Fruit fly (Drosophila melanogaster) whole organism, embryonic: ENCODE results near the gene ImpE1.
A peak's percentile ranks its signal among the peaks of the same experiment; 100 is the strongest.

Experiments used
- BEAF-32 ChIP-seq: fragments of 200-800 bp; sonication (Bioruptor generic); optimal IDR thresholded peaks from 3 replicates; lab custom pipeline; 2017; ENCODE audit warnings: missing biosample characterization, missing genetic modification characterization, mild to moderate bottlenecking, moderate library complexity, missing genetic modification reagents
- Bgb ChIP-seq: fragments of 200-800 bp; sonication (Bioruptor generic); IDR thresholded peaks from 2 replicates; pipeline ENCODE4 v1.3.6; 2022; ENCODE audit warnings: missing biosample characterization, missing genetic modification characterization; ENCODE audit not compliant: partially characterized antibody
- Blimp-1 ChIP-seq: fragments of 200-800 bp; sonication (Bioruptor generic); optimal IDR thresholded peaks from 3 replicates; lab custom pipeline; 2018; ENCODE audit warnings: missing biosample characterization, missing genetic modification characterization, mild to moderate bottlenecking, moderate library complexity, missing genetic modification reagents
- CG10209 ChIP-seq: fragments of 200-800 bp; sonication (Bioruptor generic); optimal IDR thresholded peaks from 3 replicates; lab custom pipeline; 2017; ENCODE audit warnings: missing biosample characterization, mild to moderate bottlenecking, missing genetic modification characterization, missing genetic modification reagents
- CG11093 ChIP-seq: fragments of 200-800 bp; sonication (Bioruptor generic); IDR thresholded peaks from 3 replicates; pipeline ENCODE4 v1.3.6; 2022; ENCODE audit warnings: missing biosample characterization, missing genetic modification characterization
- CG12299 ChIP-seq: fragments of 200-800 bp; sonication (Bioruptor generic); optimal IDR thresholded peaks from 2 replicates; lab custom pipeline; 2018; ENCODE audit warnings: missing biosample characterization, mild to moderate bottlenecking, missing genetic modification characterization
- CG12659 ChIP-seq: fragments of 200-800 bp; sonication (Bioruptor generic); optimal IDR thresholded peaks from 3 replicates; lab custom pipeline; 2017; ENCODE audit warnings: mild to moderate bottlenecking, missing biosample characterization, missing genetic modification reagents, missing genetic modification characterization
- CG13624 ChIP-seq: fragments of 200-800 bp; sonication (Bioruptor generic); optimal IDR thresholded peaks from 2 replicates; lab custom pipeline; 2016; ENCODE audit warnings: missing biosample characterization, missing genetic modification characterization
- CG14050 ChIP-seq: fragments of 200-800 bp; sonication (Bioruptor generic); IDR thresholded peaks from 3 replicates; pipeline ENCODE4 v1.3.6; 2022; ENCODE audit warnings: missing biosample characterization, missing genetic modification characterization
- CG14710 ChIP-seq: fragments of 200-800 bp; sonication (Bioruptor generic); optimal IDR thresholded peaks from 3 replicates; lab custom pipeline; 2019; ENCODE audit warnings: missing biosample characterization, mild to moderate bottlenecking, missing genetic modification characterization, moderate library complexity
- CG14965 ChIP-seq: fragments of 200-800 bp; sonication (Bioruptor generic); optimal IDR thresholded peaks from 2 replicates; lab custom pipeline; 2016; ENCODE audit warnings: missing biosample characterization, missing genetic modification characterization, borderline replicate concordance
- CG1529 ChIP-seq: fragments of 200-800 bp; sonication (Bioruptor generic); optimal IDR thresholded peaks from 3 replicates; lab custom pipeline; 2018; ENCODE audit warnings: missing biosample characterization, missing genetic modification characterization
- CG15601 ChIP-seq: fragments of 200-800 bp; sonication (Bioruptor generic); optimal IDR thresholded peaks from 3 replicates; lab custom pipeline; 2019; ENCODE audit warnings: missing biosample characterization, mild to moderate bottlenecking, missing genetic modification characterization, moderate library complexity
- CG2116 ChIP-seq: fragments of 200-800 bp; sonication (Bioruptor generic); optimal IDR thresholded peaks from 3 replicates; lab custom pipeline; 2018; ENCODE audit warnings: missing biosample characterization, mild to moderate bottlenecking, missing genetic modification characterization
- CG2120 ChIP-seq: fragments of 200-800 bp; sonication (Bioruptor generic); optimal IDR thresholded peaks from 3 replicates; lab custom pipeline; 2016; ENCODE audit warnings: missing biosample characterization, missing genetic modification characterization
- CG32767 ChIP-seq: fragments of 200-800 bp; sonication (Bioruptor generic); IDR thresholded peaks from 2 replicates; pipeline ENCODE4 v1.3.6; 2022; ENCODE audit warnings: missing biosample characterization, missing genetic modification characterization
- CG33213 ChIP-seq: fragments of 200-800 bp; sonication (Bioruptor generic); optimal IDR thresholded peaks from 3 replicates; lab custom pipeline; 2016; ENCODE audit warnings: missing biosample characterization, missing genetic modification characterization
- CG6254 ChIP-seq: fragments of 200-800 bp; sonication (Bioruptor generic); optimal IDR thresholded peaks from 3 replicates; lab custom pipeline; 2017; ENCODE audit warnings: mild to moderate bottlenecking, missing biosample characterization, missing genetic modification reagents, missing genetic modification characterization
- CG7745 ChIP-seq: fragments of 200-800 bp; sonication (Bioruptor generic); optimal IDR thresholded peaks from 2 replicates; lab custom pipeline; 2018; ENCODE audit warnings: missing biosample characterization, mild to moderate bottlenecking, missing genetic modification characterization, moderate library complexity
- CG9797 ChIP-seq: fragments of 200-800 bp; sonication (Bioruptor generic); optimal IDR thresholded peaks from 3 replicates; lab custom pipeline; 2018; ENCODE audit warnings: missing biosample characterization, mild to moderate bottlenecking, missing genetic modification characterization
- CoRest ChIP-seq: fragments of 200-800 bp; sonication (Bioruptor generic); optimal IDR thresholded peaks from 3 replicates; lab custom pipeline; 2018; ENCODE audit warnings: missing biosample characterization, mild to moderate bottlenecking, missing genetic modification characterization, moderate library complexity
- Doc3 ChIP-seq: fragments of 200-800 bp; sonication (Bioruptor generic); IDR thresholded peaks from 3 replicates; pipeline ENCODE4 v1.3.6; 2022; ENCODE audit warnings: missing biosample characterization, missing genetic modification characterization; ENCODE audit not compliant: partially characterized antibody
- Dref ChIP-seq: fragments of 200-800 bp; sonication (Bioruptor generic); IDR thresholded peaks from 2 replicates; pipeline ENCODE4 v1.3.6; 2022; ENCODE audit warnings: missing biosample characterization, missing genetic modification characterization
- Drgx ChIP-seq: fragments of 200-800 bp; sonication (Bioruptor generic); IDR thresholded peaks from 2 replicates; pipeline ENCODE4 v1.3.6; 2022; ENCODE audit warnings: missing biosample characterization, missing genetic modification characterization
- E2f2 ChIP-seq: fragments of 200-800 bp; sonication (Bioruptor generic); IDR thresholded peaks from 2 replicates; pipeline ENCODE4 v1.3.6; 2022; ENCODE audit warnings: missing biosample characterization, missing genetic modification characterization
- Ets65A ChIP-seq: fragments of 200-800 bp; sonication (Bioruptor generic); peaks from one replicate; lab custom pipeline; 2016; ENCODE audit warnings: missing biosample characterization, missing genetic modification characterization
- HLH3B ChIP-seq: fragments of 200-800 bp; sonication (Bioruptor generic); IDR thresholded peaks from 2 replicates; pipeline ENCODE4 v1.3.6; 2022; ENCODE audit warnings: missing biosample characterization, missing genetic modification characterization
- HLH4C ChIP-seq: fragments of 200-800 bp; sonication (Bioruptor generic); IDR thresholded peaks from 3 replicates; pipeline ENCODE4 v1.3.6; 2022; ENCODE audit warnings: missing biosample characterization, missing genetic modification characterization; ENCODE audit not compliant: partially characterized antibody
- HmgZ ChIP-seq: fragments of 200-800 bp; sonication (Bioruptor generic); optimal IDR thresholded peaks from 2 replicates; lab custom pipeline; 2018; ENCODE audit warnings: missing biosample characterization, mild to moderate bottlenecking, missing genetic modification characterization
- Med ChIP-seq: fragments of 200-800 bp; sonication (Bioruptor generic); peaks from one replicate; lab custom pipeline; 2016; ENCODE audit warnings: missing biosample characterization, missing genetic modification characterization, mild to moderate bottlenecking, inconsistent platforms, moderate library complexity
- PHDP ChIP-seq: fragments of 200-800 bp; sonication (Bioruptor generic); optimal IDR thresholded peaks from 3 replicates; lab custom pipeline; 2018; ENCODE audit warnings: missing biosample characterization, mild to moderate bottlenecking, missing genetic modification characterization, moderate library complexity
- Trl ChIP-seq, 3 experiments: fragments of >200 bp in 2 of 3; fragments of 200-800 bp in 1 of 3; sonication (Bioruptor generic) in 1 of 3; optimal IDR thresholded peaks; 2 replicates in 1 of 3; 3 replicates in 2 of 3; lab custom pipeline; 2016 to 2017; ENCODE audit warnings: missing biosample characterization in 1 of 3, missing genetic modification characterization in 1 of 3
- Vsx1 ChIP-seq: fragments of 200-800 bp; sonication (Bioruptor generic); optimal IDR thresholded peaks from 2 replicates; lab custom pipeline; 2017; ENCODE audit warnings: missing biosample characterization, mild to moderate bottlenecking, missing genetic modification characterization, missing genetic modification reagents
- amos ChIP-seq: fragments of 200-800 bp; sonication (Bioruptor generic); IDR thresholded peaks from 2 replicates; pipeline ENCODE4 v1.3.6; 2022; ENCODE audit warnings: missing biosample characterization, missing genetic modification characterization; ENCODE audit not compliant: partially characterized antibody
- bigmax ChIP-seq: fragments of 200-800 bp; sonication (Bioruptor generic); optimal IDR thresholded peaks from 2 replicates; lab custom pipeline; 2018; ENCODE audit warnings: missing biosample characterization, mild to moderate bottlenecking, missing genetic modification characterization
- caup ChIP-seq: fragments of 200-800 bp; sonication (Bioruptor generic); optimal IDR thresholded peaks from 3 replicates; lab custom pipeline; 2017; ENCODE audit warnings: missing biosample characterization, mild to moderate bottlenecking, missing genetic modification characterization, moderate library complexity; ENCODE audit not compliant: severe bottlenecking
- disco-r ChIP-seq: fragments of 200-800 bp; sonication (Bioruptor generic); optimal IDR thresholded peaks from 2 replicates; lab custom pipeline; 2016; ENCODE audit warnings: missing biosample characterization, missing genetic modification characterization
- eyg ChIP-seq: fragments of 200-800 bp; sonication (Bioruptor generic); optimal IDR thresholded peaks from 3 replicates; lab custom pipeline; 2016; ENCODE audit warnings: missing biosample characterization, missing genetic modification characterization
- fd96Cb ChIP-seq: fragments of 200-800 bp; sonication (Bioruptor generic); optimal IDR thresholded peaks from 2 replicates; lab custom pipeline; 2018; ENCODE audit warnings: missing biosample characterization, mild to moderate bottlenecking, missing genetic modification characterization, moderate library complexity
- gcm ChIP-seq: fragments of 200-800 bp; sonication (Bioruptor generic); optimal IDR thresholded peaks from 2 replicates; lab custom pipeline; 2019; ENCODE audit warnings: missing biosample characterization, mild to moderate bottlenecking, missing genetic modification characterization, moderate library complexity
- gro ChIP-seq: fragments of 200-800 bp; sonication (Bioruptor generic); optimal IDR thresholded peaks from 2 replicates; lab custom pipeline; 2016; ENCODE audit warnings: missing biosample characterization, missing genetic modification characterization
- lbe ChIP-seq: fragments of 200-800 bp; sonication (Bioruptor generic); optimal IDR thresholded peaks from 2 replicates; lab custom pipeline; 2016; ENCODE audit warnings: missing biosample characterization, mild to moderate bottlenecking, missing genetic modification characterization
- sob ChIP-seq: fragments of 200-800 bp; sonication (Bioruptor generic); IDR thresholded peaks from 2 replicates; pipeline ENCODE4 v1.3.6; 2022; ENCODE audit warnings: missing biosample characterization, missing genetic modification characterization
- stwl ChIP-seq: fragments of 200-800 bp; sonication (Bioruptor generic); optimal IDR thresholded peaks from 3 replicates; lab custom pipeline; 2018; ENCODE audit warnings: missing biosample characterization, mild to moderate bottlenecking, missing genetic modification characterization, moderate library complexity
- sug ChIP-seq: fragments of 200-800 bp; optimal IDR thresholded peaks from 2 replicates; lab custom pipeline; 2019; ENCODE audit warnings: missing biosample characterization, mild to moderate bottlenecking, missing genetic modification characterization, moderate library complexity
- toy ChIP-seq: fragments of 200-800 bp; sonication (Bioruptor generic); IDR thresholded peaks from 2 replicates; pipeline ENCODE4 v1.3.6; 2022; ENCODE audit warnings: missing biosample characterization, missing genetic modification characterization
- trem ChIP-seq: fragments of 200-800 bp; optimal IDR thresholded peaks from 3 replicates; lab custom pipeline; 2019; ENCODE audit warnings: missing biosample characterization, mild to moderate bottlenecking, missing genetic modification characterization, moderate library complexity

Gene ImpE1

dm6 chr3L:8336372-8336771 lies 35.8 kb upstream of the ImpE1 start, which contains the start of gene Cpr66Cb:
Cpr66Cb (plus strand) TSS chr3L:8336672.
- no peak for TF ChIP-seq amos (GFP tag; lab: Robert Waterston, UW)
- TF ChIP-seq Blimp-1 (GFP tag; lab: Kevin White, UChicago), result no peak
- TF ChIP-seq eyg (GFP tag; lab: Kevin White, UChicago), result no peak
- TF ChIP-seq CG10209 (GFP tag; lab: Kevin White, UChicago), result no peak
- TF ChIP-seq Ets65A (GFP tag; lab: Kevin White, UChicago), result peak; percentile 62

- TF ChIP-seq stwl (tag; lab: Kevin White, UChicago), result peak; percentile 95
- TF ChIP-seq caup (GFP tag; lab: Kevin White, UChicago), result peak; percentile 9
- peak; percentile 13 for TF ChIP-seq CG33213 (GFP tag; lab: Kevin White, UChicago)
- no peak for TF ChIP-seq CG7745 (tag; lab: Kevin White, UChicago)
- 0 out of 2 replicates have a peak, but pooled peaks have one; percentile 23 for TF ChIP-seq Drgx (GFP tag; lab: Robert Waterston, UW)
- TF ChIP-seq Dref (GFP tag; lab: Robert Waterston, UW), result peak; percentile 66
- peak; percentile 76 for TF ChIP-seq HmgZ (tag; lab: Kevin White, UChicago)
- peak; percentile 24 for TF ChIP-seq PHDP
- peak; percentile 41 for TF ChIP-seq lbe (GFP tag; lab: Kevin White, UChicago)
- peak; percentile 73 for TF ChIP-seq CG2116 (GFP tag; lab: Kevin White, UChicago)
- TF ChIP-seq gro (GFP tag; lab: Kevin White, UChicago), result peak; percentile 55
- peak; percentile 2 for TF ChIP-seq Vsx1
- TF ChIP-seq HLH3B, result no peak
- TF ChIP-seq toy (GFP tag; lab: Robert Waterston, UW), result no peak
- peak; percentile 28; the same call in 1 of the 2 replicates for TF ChIP-seq Bgb (GFP tag; lab: Robert Waterston, UW)
- TF ChIP-seq CG14710 (tag; lab: Kevin White, UChicago), result peak; percentile 66
- TF ChIP-seq Doc3, result 0 out of 3 replicates have a peak, but pooled peaks have one; percentile 21
- TF ChIP-seq CG15601 (tag; lab: Kevin White, UChicago), result peak; percentile 21
- TF ChIP-seq CG32767 (GFP tag; lab: Robert Waterston, UW), result 0 out of 2 replicates have a peak, but pooled peaks have one; percentile 14
- TF ChIP-seq fd96Cb (tag; lab: Kevin White, UChicago), result no peak
- TF ChIP-seq trem (tag; lab: Kevin White, UChicago), result peak; percentile 36
- peak; percentile 20 for TF ChIP-seq CoRest
- peak; percentile 52 for TF ChIP-seq CG12659 (GFP tag; lab: Kevin White, UChicago)
- TF ChIP-seq Med (GFP tag; lab: Kevin White, UChicago), result peak; percentile 84
- TF ChIP-seq disco-r, result no peak
- TF ChIP-seq E2f2, result peak; percentile 98
- TF ChIP-seq CG12299 (tag; lab: Kevin White, UChicago), result peak; percentile 7
- TF ChIP-seq bigmax (GFP tag; lab: Kevin White, UChicago), result no peak
- no peak for TF ChIP-seq CG1529 (GFP tag; lab: Kevin White, UChicago)
- TF ChIP-seq gcm (GFP tag; lab: Kevin White, UChicago), result peak; percentile 15
- no peak for TF ChIP-seq Trl (optimal IDR thresholded peaks at IDR 0.05; lab: Kevin White, UChicago)
- TF ChIP-seq Trl (GFP tag; optimal IDR thresholded peaks at IDR 0.05; lab: Kevin White, UChicago), result no peak
- TF ChIP-seq BEAF-32 (GFP tag; lab: Kevin White, UChicago), result peak; percentile 50
- peak; percentile 28 for TF ChIP-seq sug (tag; lab: Kevin White, UChicago)
- TF ChIP-seq CG11093 (GFP tag; lab: Robert Waterston, UW), result no peak
- peak; percentile 8; the same call in 1 of the 2 replicates for TF ChIP-seq sob
- TF ChIP-seq CG6254 (GFP tag; lab: Kevin White, UChicago), result no peak
- TF ChIP-seq CG14050 (GFP tag; lab: Robert Waterston, UW), result no peak
- no peak for TF ChIP-seq CG9797 (GFP tag; lab: Kevin White, UChicago)
- TF ChIP-seq CG14965 (GFP tag; lab: Kevin White, UChicago), result no peak
- peak; percentile 37; the same call in 1 of the 3 replicates for TF ChIP-seq HLH4C (GFP tag; lab: Robert Waterston, UW)
- TF ChIP-seq CG13624 (GFP tag; lab: Kevin White, UChicago), result peak; percentile 4
- peak; percentile 32 for TF ChIP-seq CG2120
Observed at dm6 chr3L:8338921-8339320, 33.3 kb upstream of the ImpE1 start, which contains the start of gene Pex2. Pex2 (plus strand) TSS chr3L:8339051.
